Fruit fly (Drosophila melanogaster) S2 (cell line): ENCODE results near the gene CG43439.

Experiments
- CG8478 ChIP-seq: fragments of >200 bp; optimal IDR thresholded peaks from 2 replicates; lab custom pipeline; 2018
- CTCF ChIP-seq, 2 experiments: fragments of >200 bp; optimal IDR thresholded peaks; 2 replicates each; lab custom pipeline; 2018

dm6 chr3L:6943948-6944319 lies 40.5 kb downstream of the CG43439 start:
- TF ChIP-seq CTCF (optimal IDR thresholded peaks at IDR 0.05; lab: Kevin White, UChicago) = no peak
- no peak for TF ChIP-seq CG8478 (lab: Kevin White, UChicago)
